Fruit fly (Drosophila melanogaster) whole organism, embryonic: ENCODE measurements around the gene GABA-B-R3.

ENCODE experiments used
- Blimp-1 ChIP-seq: fragments of 200-800 bp; sonication (Bioruptor generic); optimal IDR thresholded peaks from 3 replicates; lab custom pipeline; 2018; ENCODE audit warnings: missing biosample characterization, missing genetic modification characterization, mild to moderate bottlenecking, moderate library complexity, missing genetic modification reagents
- CG10267 ChIP-seq: fragments of 200-800 bp; sonication (Bioruptor generic); optimal IDR thresholded peaks from 2 replicates; lab custom pipeline; 2018; ENCODE audit warnings: missing biosample characterization, mild to moderate bottlenecking, missing genetic modification characterization, moderate library complexity
- CG15514 ChIP-seq: fragments of 200-800 bp; sonication (Bioruptor generic); optimal IDR thresholded peaks from 3 replicates; lab custom pipeline; 2017; ENCODE audit warnings: missing biosample characterization, missing genetic modification characterization, mild to moderate bottlenecking, moderate library complexity, missing genetic modification reagents
- CG1602 ChIP-seq: fragments of 200-800 bp; sonication (Bioruptor generic); optimal IDR thresholded peaks from 3 replicates; lab custom pipeline; 2016; ENCODE audit warnings: missing biosample characterization, missing genetic modification characterization
- CG2120 ChIP-seq: fragments of 200-800 bp; sonication (Bioruptor generic); optimal IDR thresholded peaks from 3 replicates; lab custom pipeline; 2016; ENCODE audit warnings: missing biosample characterization, missing genetic modification characterization
- CG34422 ChIP-seq: fragments of 200-800 bp; sonication (Bioruptor generic); IDR thresholded peaks from 3 replicates; pipeline ENCODE4 v1.3.6; 2022; ENCODE audit warnings: missing biosample characterization, missing genetic modification characterization
- Dll ChIP-seq: fragments of 200-800 bp; sonication (Bioruptor generic); IDR thresholded peaks from 4 replicates; pipeline ENCODE4 v1.3.6; 2022; ENCODE audit warnings: missing biosample characterization, missing genetic modification characterization; ENCODE audit not compliant: partially characterized antibody
- Dp ChIP-seq: fragments of 200-800 bp; sonication (Bioruptor generic); optimal IDR thresholded peaks from 2 replicates; lab custom pipeline; 2018; ENCODE audit warnings: missing biosample characterization, mild to moderate bottlenecking, missing genetic modification characterization, moderate library complexity
- E2f2 ChIP-seq: fragments of 200-800 bp; sonication (Bioruptor generic); IDR thresholded peaks from 2 replicates; pipeline ENCODE4 v1.3.6; 2022; ENCODE audit warnings: missing biosample characterization, missing genetic modification characterization
- MBD-R2 ChIP-seq: fragments of 200-800 bp; sonication (Bioruptor generic); IDR thresholded peaks from 2 replicates; pipeline ENCODE4 v1.3.6; 2022; ENCODE audit warnings: missing biosample characterization, missing genetic modification characterization
- MESR4 ChIP-seq: fragments of 200-800 bp; sonication (Bioruptor generic); optimal IDR thresholded peaks from 2 replicates; lab custom pipeline; 2018; ENCODE audit warnings: missing biosample characterization, mild to moderate bottlenecking, missing genetic modification characterization, moderate library complexity
- Pdp1 ChIP-seq, 2 experiments: fragments of 200-800 bp; sonication (Bioruptor generic); optimal IDR thresholded peaks; 3 replicates each; lab custom pipeline; 2016; ENCODE audit warnings: missing biosample characterization in 2 of 2, missing genetic modification characterization in 2 of 2, mild to moderate bottlenecking in 1 of 2, moderate library complexity in 1 of 2
- chinmo ChIP-seq: fragments of 200-800 bp; sonication (Bioruptor generic); IDR thresholded peaks from 4 replicates; pipeline ENCODE4 v1.3.6; 2022; ENCODE audit warnings: missing biosample characterization, missing genetic modification characterization; ENCODE audit not compliant: partially characterized antibody
- ci ChIP-seq: fragments of 200-800 bp; sonication (Bioruptor generic); IDR thresholded peaks from 3 replicates; pipeline ENCODE4 v1.3.6; 2022; ENCODE audit warnings: missing biosample characterization, missing genetic modification characterization
- crp ChIP-seq, 2 experiments: fragments of 200-800 bp; sonication (Bioruptor generic); optimal IDR thresholded peaks; 2 replicates in 1 of 2; 3 replicates in 1 of 2; lab custom pipeline; 2017; ENCODE audit warnings: missing biosample characterization in 2 of 2, missing genetic modification characterization in 2 of 2, mild to moderate bottlenecking in 1 of 2, moderate library complexity in 1 of 2
- jigr1 ChIP-seq: fragments of 200-800 bp; sonication (Bioruptor generic); IDR thresholded peaks from 3 replicates; pipeline ENCODE4 v1.3.6; 2022; ENCODE audit warnings: missing biosample characterization, missing genetic modification characterization
- klu ChIP-seq: fragments of 200-800 bp; sonication (Bioruptor generic); IDR thresholded peaks from 2 replicates; pipeline ENCODE4 v1.3.6; 2022; ENCODE audit warnings: missing biosample characterization, missing genetic modification characterization
- lola ChIP-seq, 3 experiments: fragments of >200 bp in 2 of 3; fragments of 200-800 bp in 1 of 3; sonication (Bioruptor generic) in 1 of 3; optimal IDR thresholded peaks; 2 replicates each; lab custom pipeline; 2017 to 2019; ENCODE audit warnings: missing biosample characterization in 3 of 3, missing genetic modification characterization in 3 of 3, mild to moderate bottlenecking in 1 of 3, moderate library complexity in 1 of 3
- pzg ChIP-seq: fragments of 200-800 bp; sonication (Bioruptor generic); optimal IDR thresholded peaks from 3 replicates; lab custom pipeline; 2018; ENCODE audit warnings: missing biosample characterization, mild to moderate bottlenecking, missing genetic modification characterization, moderate library complexity
- unc-4 ChIP-seq: fragments of 200-800 bp; sonication (Bioruptor generic); IDR thresholded peaks from 2 replicates; pipeline ENCODE4 v1.3.6; 2022; ENCODE audit warnings: missing biosample characterization, missing genetic modification characterization; ENCODE audit not compliant: partially characterized antibody

Gene GABA-B-R3

dm6 chr2L:811405-811804 lies 61.7 kb downstream of the GABA-B-R3 start, which contains the start of gene Dbp21E2:
TSS of gene Dbp21E2 (plus strand) at chr2L:811584.
- peak; percentile 74 for TF ChIP-seq MBD-R2 (GFP tag; lab: Robert Waterston, UW)
- TF ChIP-seq klu (GFP tag; lab: Robert Waterston, UW) = no peak
- TF ChIP-seq Dll = peak; percentile 18; the same call in 1 of the 4 replicates
- peak in 1 of 2 experiments; percentile 84 for TF ChIP-seq crp (GFP tag; optimal IDR thresholded peaks at IDR 0.05; lab: Kevin White, UChicago)
- TF ChIP-seq CG34422 (GFP tag; lab: Robert Waterston, UW) = peak; percentile 34; the same call in 1 of the 3 replicates
- TF ChIP-seq E2f2 = peak; percentile 93
- peak; percentile 11 for TF ChIP-seq CG15514 (GFP tag; lab: Kevin White, UChicago)
- TF ChIP-seq MESR4 = peak; percentile 38
- no peak for TF ChIP-seq jigr1 (GFP tag; lab: Robert Waterston, UW)
- TF ChIP-seq Pdp1 (GFP tag; optimal IDR thresholded peaks at IDR 0.05; lab: Kevin White, UChicago) = peak in 1 of 2 experiments; percentile 87
- TF ChIP-seq lola (GFP tag; optimal IDR thresholded peaks at IDR 0.05; lab: Kevin White, UChicago) = no peak
- TF ChIP-seq chinmo (GFP tag; lab: Robert Waterston, UW) = 0 out of 4 replicates have a peak, but pooled peaks have one; percentile 6
- TF ChIP-seq Dp (GFP tag; lab: Kevin White, UChicago) = peak; percentile 84
- TF ChIP-seq ci (GFP tag; lab: Robert Waterston, UW) = peak; percentile 13; the same call in 1 of the 3 replicates
- TF ChIP-seq pzg (GFP tag; lab: Kevin White, UChicago) = peak; percentile 24
- peak; percentile 1 for TF ChIP-seq CG2120 (GFP tag; lab: Kevin White, UChicago)
- 0 out of 2 replicates have a peak, but pooled peaks have one; percentile 17 for TF ChIP-seq unc-4
- TF ChIP-seq CG1602 (GFP tag; lab: Kevin White, UChicago) = no peak
- no peak for TF ChIP-seq Blimp-1 (GFP tag; lab: Kevin White, UChicago)
- TF ChIP-seq CG10267 (tag; lab: Kevin White, UChicago) = peak; percentile 83
